Worm (Caenorhabditis elegans) whole organism, L3 larva: ENCODE measurements around the gene W03D2.9.
A peak's percentile ranks its signal among the peaks of the same experiment; 100 is the strongest.

Source experiments
- R02D3.7 ChIP-seq: fragments of 150-350 bp; optimal IDR thresholded peaks from 2 replicates; lab custom pipeline; 2014; ENCODE audit warnings: missing biosample characterization, missing genetic modification characterization
- ZK546.5 ChIP-seq: sonication (generic microtip); optimal IDR thresholded peaks from 2 replicates; lab custom pipeline; 2017; ENCODE audit warnings: missing biosample characterization, missing genetic modification characterization
- aly-2 ChIP-seq: fragments of 150-350 bp; optimal IDR thresholded peaks from 2 replicates; lab custom pipeline; 2014; ENCODE audit warnings: missing biosample characterization, missing genetic modification characterization
- ama-1 ChIP-seq: fragments of 150-350 bp; optimal IDR thresholded peaks from 2 replicates; lab custom pipeline; 2018
- ceh-16 ChIP-seq: sonication (generic microtip); optimal IDR thresholded peaks from 2 replicates; lab custom pipeline; 2017; ENCODE audit warnings: missing biosample characterization, missing genetic modification characterization
- ceh-28 ChIP-seq: fragments of 150-350 bp; optimal IDR thresholded peaks from 2 replicates; lab custom pipeline; 2014; ENCODE audit warnings: missing biosample characterization, missing genetic modification reagents, missing genetic modification characterization
- daf-12 ChIP-seq: fragments of 150-350 bp; optimal IDR thresholded peaks from 2 replicates; lab custom pipeline; 2014; ENCODE audit warnings: missing biosample characterization, missing genetic modification reagents, missing genetic modification characterization
- egl-27 ChIP-seq: sonication (generic microtip); optimal IDR thresholded peaks from 4 replicates; lab custom pipeline; 2017; ENCODE audit warnings: missing biosample characterization, missing genetic modification reagents, missing genetic modification characterization
- egl-5 ChIP-seq: fragments of 150-350 bp; optimal IDR thresholded peaks from 2 replicates; lab custom pipeline; 2017; ENCODE audit warnings: missing biosample characterization, missing genetic modification reagents, missing genetic modification characterization, inconsistent platforms
- elt-2 ChIP-seq: sonication (generic microtip); optimal IDR thresholded peaks from 2 replicates; lab custom pipeline; 2016; ENCODE audit warnings: missing genetic modification reagents, mild to moderate bottlenecking, missing genetic modification characterization, missing compliant biosample characterization
- elt-3 ChIP-seq, 3 experiments: fragments of 150-350 bp in 1 of 3; sonication (generic microtip) in 2 of 3; optimal IDR thresholded peaks; 2 replicates in 2 of 3; 4 replicates in 1 of 3; lab custom pipeline; 2014 to 2017; ENCODE audit warnings: missing biosample characterization in 3 of 3, missing genetic modification characterization in 3 of 3
- eor-1 ChIP-seq, 2 experiments: fragments of 150-350 bp; optimal IDR thresholded peaks; 2 replicates each; lab custom pipeline; 2014 to 2018; ENCODE audit warnings: missing biosample characterization in 2 of 2, missing genetic modification characterization in 2 of 2
- fkh-10 ChIP-seq: sonication (generic microtip); optimal IDR thresholded peaks from 2 replicates; lab custom pipeline; 2017; ENCODE audit warnings: missing biosample characterization, missing genetic modification reagents, missing genetic modification characterization
- fkh-2 ChIP-seq: fragments of 150-350 bp; optimal IDR thresholded peaks from 2 replicates; lab custom pipeline; 2014; ENCODE audit warnings: missing biosample characterization, missing genetic modification reagents, missing genetic modification characterization
- fos-1 ChIP-seq: fragments of 150-350 bp; optimal IDR thresholded peaks from 2 replicates; lab custom pipeline; 2014; ENCODE audit warnings: missing biosample characterization, missing genetic modification characterization
- hmg-11 ChIP-seq: sonication (generic microtip); optimal IDR thresholded peaks from 2 replicates; lab custom pipeline; 2016; ENCODE audit warnings: missing genetic modification characterization, missing compliant biosample characterization
- jun-1 ChIP-seq: fragments of 150-350 bp; optimal IDR thresholded peaks from 2 replicates; lab custom pipeline; 2014; ENCODE audit warnings: missing biosample characterization, missing genetic modification reagents, missing genetic modification characterization
- lin-15B ChIP-seq: fragments of 150-350 bp; optimal IDR thresholded peaks from 2 replicates; lab custom pipeline; 2014; ENCODE audit warnings: missing biosample characterization, missing genetic modification characterization
- lin-39 ChIP-seq: fragments of 150-350 bp; optimal IDR thresholded peaks from 2 replicates; lab custom pipeline; 2018; ENCODE audit warnings: missing biosample characterization, missing genetic modification reagents, missing genetic modification characterization
- lsy-12 ChIP-seq: sonication (generic microtip); optimal IDR thresholded peaks from 2 replicates; lab custom pipeline; 2016; ENCODE audit warnings: mild to moderate bottlenecking, missing genetic modification characterization, missing compliant biosample characterization
- mdl-1 ChIP-seq: fragments of 150-350 bp; optimal IDR thresholded peaks from 2 replicates; lab custom pipeline; 2014; ENCODE audit warnings: missing biosample characterization, missing genetic modification characterization
- nfya-1 ChIP-seq: sonication (generic microtip); optimal IDR thresholded peaks from 2 replicates; lab custom pipeline; 2017; ENCODE audit warnings: missing genetic modification characterization, mild to moderate bottlenecking, missing compliant biosample characterization, antibody characterized with exemption, moderate library complexity; ENCODE audit not compliant: insufficient read depth
- nhr-11 ChIP-seq: fragments of 150-350 bp; optimal IDR thresholded peaks from 2 replicates; lab custom pipeline; 2014; ENCODE audit warnings: missing biosample characterization, missing genetic modification characterization
- nhr-23 ChIP-seq: fragments of 150-350 bp; optimal IDR thresholded peaks from 2 replicates; lab custom pipeline; 2014; ENCODE audit warnings: missing biosample characterization, missing genetic modification reagents, missing genetic modification characterization
- nhr-25 ChIP-seq: sonication (generic microtip); optimal IDR thresholded peaks from 2 replicates; lab custom pipeline; 2017; ENCODE audit warnings: missing biosample characterization, missing genetic modification characterization
- nhr-43 ChIP-seq: sonication (generic microtip); optimal IDR thresholded peaks from 2 replicates; lab custom pipeline; 2016; ENCODE audit warnings: mild to moderate bottlenecking, missing genetic modification characterization, missing compliant biosample characterization; ENCODE audit not compliant: poor library complexity, severe bottlenecking
- pha-4 ChIP-seq: fragments of 150-350 bp; optimal IDR thresholded peaks from 2 replicates; lab custom pipeline; 2014; ENCODE audit warnings: missing biosample characterization, missing genetic modification reagents, missing genetic modification characterization
- sea-2 ChIP-seq: fragments of 150-350 bp; sonication (generic microtip); optimal IDR thresholded peaks from 4 replicates; lab custom pipeline; 2014; ENCODE audit warnings: missing biosample characterization, missing genetic modification reagents, missing genetic modification characterization
- snpc-4 ChIP-seq: fragments of 150-350 bp; optimal IDR thresholded peaks from 2 replicates; lab custom pipeline; 2014; ENCODE audit warnings: missing biosample characterization, missing genetic modification characterization
- tbx-2 ChIP-seq: sonication (generic microtip); optimal IDR thresholded peaks from 2 replicates; lab custom pipeline; 2016; ENCODE audit warnings: mild to moderate bottlenecking, missing genetic modification characterization, missing compliant biosample characterization
- unc-39 ChIP-seq: sonication (generic microtip); optimal IDR thresholded peaks from 4 replicates; lab custom pipeline; 2017; ENCODE audit warnings: missing biosample characterization, missing genetic modification characterization
- unc-62 ChIP-seq: fragments of 150-350 bp; sonication (generic microtip); optimal IDR thresholded peaks from 4 replicates; lab custom pipeline; 2014; ENCODE audit warnings: missing biosample characterization, missing genetic modification reagents, missing genetic modification characterization
- ztf-11 ChIP-seq: fragments of 150-350 bp; optimal IDR thresholded peaks from 2 replicates; lab custom pipeline; 2014; ENCODE audit warnings: missing biosample characterization, missing genetic modification characterization

The W03D2.9 gene

DNA sequence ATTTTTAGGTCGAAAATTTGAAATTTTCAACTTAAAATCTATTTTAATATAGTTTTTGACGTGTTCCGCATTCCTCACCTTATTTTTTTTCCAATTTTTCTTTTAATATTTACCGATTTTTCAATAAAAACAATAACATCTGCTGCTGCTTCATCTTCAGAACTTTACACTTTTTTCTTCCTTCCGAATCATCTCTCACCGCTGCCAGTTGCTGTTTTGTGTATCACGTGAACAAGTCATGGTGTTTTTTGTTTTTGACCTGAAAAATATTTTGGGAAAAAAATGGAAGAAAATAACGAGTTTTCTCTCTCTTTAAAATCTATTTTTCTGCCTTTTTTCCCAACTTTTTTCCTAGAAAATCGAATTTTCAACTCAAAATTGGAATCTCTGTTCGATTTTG, 25.3 kb upstream of the W03D2.9 start:
- TF ChIP-seq aly-2 (no peak), nfya-1 (tag; lab: Kevin White, UChicago) (peak; percentile 19)

DNA sequence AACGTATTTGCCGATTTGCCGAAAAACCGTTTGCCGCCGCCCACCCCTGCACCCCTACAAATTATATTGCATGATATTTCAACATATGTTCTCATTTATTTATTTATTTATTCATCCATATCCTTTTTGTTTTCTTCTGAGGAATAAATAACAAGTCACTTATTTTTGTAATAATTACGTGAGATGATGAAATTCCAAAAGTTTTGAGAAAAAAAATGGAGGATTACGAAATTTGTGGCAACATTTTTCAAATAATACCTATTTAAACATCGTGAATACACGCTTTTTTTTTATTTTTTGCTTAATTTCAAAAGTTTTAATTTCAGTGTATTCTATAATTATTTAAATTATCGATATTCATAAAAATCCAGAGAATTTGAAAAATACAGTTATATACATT, 22.4 kb upstream of the W03D2.9 start:
- TF ChIP-seq snpc-4 (tag; lab: Kevin White, UChicago), result no peak
- TF ChIP-seq lin-15B (tag; lab: Kevin White, UChicago), result no peak
- no peak for TF ChIP-seq ztf-11 (tag; lab: Kevin White, UChicago)

DNA sequence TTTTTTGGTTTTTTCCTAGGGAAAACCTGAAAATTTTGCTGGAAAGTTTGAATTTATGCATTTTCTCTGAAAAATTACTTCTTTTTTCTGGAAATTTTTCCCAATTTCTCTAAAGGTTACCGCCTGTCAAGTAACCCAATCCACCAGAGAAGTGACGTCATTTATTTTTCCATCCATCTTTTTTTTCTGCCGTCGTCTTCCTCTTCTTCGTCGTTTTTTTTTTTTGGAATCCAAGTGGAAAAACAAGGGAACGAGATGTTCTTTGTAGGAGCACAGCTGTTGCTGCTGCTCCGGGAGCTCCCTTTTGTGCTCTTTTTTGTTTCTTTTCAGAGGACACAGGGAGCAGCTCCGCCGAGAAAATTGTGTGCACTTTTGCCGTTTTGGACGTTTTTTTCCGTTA, 19.9 kb upstream of the W03D2.9 start:
- peak; percentile 14 for TF ChIP-seq nfya-1 (tag; lab: Kevin White, UChicago)
- TF ChIP-seq R02D3.7 (tag; lab: Kevin White, UChicago), result no peak

- TF ChIP-seq nhr-23 (tag; lab: Kevin White, UChicago), result peak; percentile 51
- TF ChIP-seq sea-2 (GFP tag; lab: Kevin White, UChicago), result no peak
- TF ChIP-seq R02D3.7 (tag; lab: Kevin White, UChicago), result peak; percentile 66
- TF ChIP-seq jun-1 (tag; lab: Kevin White, UChicago), result peak; percentile 77
- peak; percentile 42 for TF ChIP-seq tbx-2 (tag; lab: Kevin White, UChicago)
- TF ChIP-seq fkh-10 (GFP tag; lab: Kevin White, UChicago), result no peak
- peak; percentile 10 for TF ChIP-seq egl-5 (tag; lab: Kevin White, UChicago)
- peak; percentile 76 for TF ChIP-seq pha-4 (tag; lab: Kevin White, UChicago)
- TF ChIP-seq elt-3 (tag; optimal IDR thresholded peaks at IDR 0.05; lab: Kevin White, UChicago), result no peak
- TF ChIP-seq fkh-2 (tag; lab: Kevin White, UChicago), result no peak
- TF ChIP-seq ceh-28, result peak; percentile 92
- no peak for TF ChIP-seq aly-2
- peak; percentile 29 for TF ChIP-seq mdl-1 (tag; lab: Kevin White, UChicago)
- no peak for TF ChIP-seq nhr-11 (tag; lab: Kevin White, UChicago)
- TF ChIP-seq lsy-12 (tag; lab: Kevin White, UChicago), result peak; percentile 64
- no peak for TF ChIP-seq eor-1 (tag; optimal IDR thresholded peaks at IDR 0.05; lab: Kevin White, UChicago)
- TF ChIP-seq snpc-4 (tag; lab: Kevin White, UChicago), result peak; percentile 62
- TF ChIP-seq fos-1, result peak; percentile 62
- peak; percentile 47 for TF ChIP-seq lin-15B (tag; lab: Kevin White, UChicago)
- TF ChIP-seq daf-12, result no peak
- peak; percentile 70 for TF ChIP-seq nhr-25
- TF ChIP-seq ZK546.5 (tag; lab: Kevin White, UChicago), result no peak
- peak; percentile 58 for TF ChIP-seq elt-2 (tag; lab: Kevin White, UChicago)
- TF ChIP-seq ceh-16 (tag; lab: Kevin White, UChicago), result no peak
- peak; percentile 94 for TF ChIP-seq hmg-11 (tag; lab: Kevin White, UChicago)
- TF ChIP-seq lin-39 (tag; lab: Kevin White, UChicago), result peak; percentile 70
- TF ChIP-seq ama-1 (lab: Kevin White, UChicago), result peak; percentile 1
- TF ChIP-seq nfya-1 (tag; lab: Kevin White, UChicago), result peak; percentile 84
- peak; percentile 64 for TF ChIP-seq nhr-43
- TF ChIP-seq unc-39 (tag; lab: Kevin White, UChicago), result no peak
- TF ChIP-seq unc-62 (GFP tag; lab: Kevin White, UChicago), result peak; percentile 34
These were observed 18.6 kb upstream of the W03D2.9 start for ce11 chrIV:4093087-4093486.

DNA sequence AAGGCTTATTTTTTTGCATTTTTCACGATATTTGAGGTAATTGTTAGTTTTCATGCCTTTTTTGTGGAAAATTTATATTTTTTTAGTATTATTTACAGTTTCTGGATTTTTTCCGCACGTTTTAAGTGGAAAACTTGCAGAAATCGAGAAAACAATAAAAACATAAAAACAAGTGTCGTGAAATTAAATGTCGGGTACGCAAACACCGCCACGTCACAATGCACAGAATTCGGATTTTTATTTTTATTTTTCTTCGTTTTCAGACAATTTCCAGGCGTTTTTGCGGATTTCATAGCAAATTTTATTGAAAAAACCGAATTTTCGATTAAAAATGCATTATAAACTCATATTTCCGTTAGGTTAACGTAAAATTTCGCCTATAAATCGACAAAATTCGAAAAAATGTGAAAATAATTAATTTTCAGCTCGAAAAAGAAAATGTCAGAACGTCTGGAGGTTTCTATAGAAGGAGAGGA, 11.3 kb upstream of the W03D2.9 start, which contains the start of gene C35B1.2:
TSS of gene C35B1.2 (plus strand) at position 426 of the 476 bp plus-strand sequence.
- no peak for TF ChIP-seq egl-27 (tag; lab: Kevin White, UChicago)
- peak; percentile 2 for TF ChIP-seq lin-15B (tag; lab: Kevin White, UChicago)
- peak; percentile 14 for TF ChIP-seq nfya-1 (tag; lab: Kevin White, UChicago)
- peak; percentile 4 for TF ChIP-seq hmg-11 (tag; lab: Kevin White, UChicago)
